Fruit fly (Drosophila melanogaster) whole organism, embryonic: ENCODE results near the gene CrzR.
A peak's percentile ranks its signal among the peaks of the same experiment; 100 is the strongest.

ENCODE experiments used
- Adf1 ChIP-seq: fragments of 200-800 bp; sonication (Bioruptor generic); IDR thresholded peaks from 2 replicates; pipeline ENCODE4 v1.3.6; 2022; ENCODE audit warnings: missing biosample characterization, missing genetic modification characterization
- CG10543 ChIP-seq: fragments of 200-800 bp; sonication (Bioruptor generic); optimal IDR thresholded peaks from 3 replicates; lab custom pipeline; 2017; ENCODE audit warnings: missing biosample characterization, mild to moderate bottlenecking, missing genetic modification characterization, moderate library complexity
- CG11696 ChIP-seq: fragments of 200-800 bp; sonication (Bioruptor generic); IDR thresholded peaks from 2 replicates; pipeline ENCODE4 v1.3.6; 2022; ENCODE audit warnings: missing biosample characterization, missing genetic modification characterization
- CG12769 ChIP-seq: fragments of 200-800 bp; sonication (Bioruptor generic); optimal IDR thresholded peaks from 2 replicates; lab custom pipeline; 2019; ENCODE audit warnings: missing biosample characterization, mild to moderate bottlenecking, missing genetic modification characterization, moderate library complexity
- CG15514 ChIP-seq: fragments of 200-800 bp; sonication (Bioruptor generic); optimal IDR thresholded peaks from 3 replicates; lab custom pipeline; 2017; ENCODE audit warnings: missing biosample characterization, missing genetic modification characterization, mild to moderate bottlenecking, moderate library complexity, missing genetic modification reagents
- CG15601 ChIP-seq: fragments of 200-800 bp; sonication (Bioruptor generic); optimal IDR thresholded peaks from 3 replicates; lab custom pipeline; 2019; ENCODE audit warnings: missing biosample characterization, mild to moderate bottlenecking, missing genetic modification characterization, moderate library complexity
- CG1603 ChIP-seq: fragments of 200-800 bp; sonication (Bioruptor generic); optimal IDR thresholded peaks from 2 replicates; lab custom pipeline; 2019; ENCODE audit warnings: missing biosample characterization, mild to moderate bottlenecking, missing genetic modification characterization, moderate library complexity
- CG17328 ChIP-seq: fragments of 200-800 bp; sonication (Bioruptor generic); IDR thresholded peaks from 2 replicates; pipeline ENCODE4 v1.3.6; 2022; ENCODE audit warnings: missing biosample characterization, missing genetic modification characterization
- CG17359 ChIP-seq: fragments of 200-800 bp; sonication (Bioruptor generic); optimal IDR thresholded peaks from 3 replicates; lab custom pipeline; 2018; ENCODE audit warnings: missing biosample characterization, mild to moderate bottlenecking, missing genetic modification characterization, moderate library complexity
- CG17568 ChIP-seq: fragments of 200-800 bp; sonication (Bioruptor generic); optimal IDR thresholded peaks from 2 replicates; lab custom pipeline; 2018; ENCODE audit warnings: missing biosample characterization, mild to moderate bottlenecking, missing genetic modification characterization, moderate library complexity
- CG2199 ChIP-seq: fragments of 200-800 bp; sonication (Bioruptor generic); IDR thresholded peaks from 3 replicates; pipeline ENCODE4 v1.3.6; 2022; ENCODE audit warnings: missing biosample characterization, missing genetic modification characterization
- CG32532 ChIP-seq: fragments of 200-800 bp; sonication (Bioruptor generic); IDR thresholded peaks from 2 replicates; pipeline ENCODE4 v1.3.6; 2022; ENCODE audit warnings: missing biosample characterization, missing genetic modification characterization
- CG34224 ChIP-seq: fragments of 200-800 bp; sonication (Bioruptor generic); IDR thresholded peaks from 3 replicates; pipeline ENCODE4 v1.3.6; 2022; ENCODE audit warnings: missing biosample characterization, missing genetic modification characterization; ENCODE audit not compliant: partially characterized antibody
- CG5180 ChIP-seq: fragments of 200-800 bp; sonication (Bioruptor generic); optimal IDR thresholded peaks from 3 replicates; lab custom pipeline; 2017; ENCODE audit warnings: missing biosample characterization, missing genetic modification characterization, mild to moderate bottlenecking, moderate library complexity, missing genetic modification reagents
- CG6175 ChIP-seq: fragments of 200-800 bp; sonication (Bioruptor generic); IDR thresholded peaks from 3 replicates; pipeline ENCODE4 v1.3.6; 2022; ENCODE audit warnings: missing biosample characterization, missing genetic modification characterization
- CG6854 ChIP-seq: fragments of 200-800 bp; sonication (Bioruptor generic); optimal IDR thresholded peaks from 3 replicates; lab custom pipeline; 2017; ENCODE audit warnings: missing biosample characterization, mild to moderate bottlenecking, missing genetic modification characterization
- CG7963 ChIP-seq: fragments of 200-800 bp; sonication (Bioruptor generic); IDR thresholded peaks from 3 replicates; pipeline ENCODE4 v1.3.6; 2022; ENCODE audit warnings: missing biosample characterization, missing genetic modification characterization; ENCODE audit not compliant: partially characterized antibody
- CG8281 ChIP-seq: fragments of 200-800 bp; sonication (Bioruptor generic); optimal IDR thresholded peaks from 2 replicates; lab custom pipeline; 2018; ENCODE audit warnings: missing biosample characterization, mild to moderate bottlenecking, missing genetic modification characterization, moderate library complexity
- CkIIα-i1 ChIP-seq: fragments of 200-800 bp; sonication (Bioruptor generic); IDR thresholded peaks from 2 replicates; pipeline ENCODE4 v1.3.6; 2022; ENCODE audit warnings: missing biosample characterization, missing genetic modification characterization
- Deaf1 ChIP-seq: fragments of 200-800 bp; optimal IDR thresholded peaks from 3 replicates; lab custom pipeline; 2019; ENCODE audit warnings: missing biosample characterization, mild to moderate bottlenecking, missing genetic modification characterization, moderate library complexity
- Fer2 ChIP-seq: fragments of 200-800 bp; sonication (Bioruptor generic); optimal IDR thresholded peaks from 2 replicates; lab custom pipeline; 2018; ENCODE audit warnings: missing biosample characterization, mild to moderate bottlenecking, missing genetic modification characterization, moderate library complexity
- HmgZ ChIP-seq: fragments of 200-800 bp; sonication (Bioruptor generic); optimal IDR thresholded peaks from 2 replicates; lab custom pipeline; 2018; ENCODE audit warnings: missing biosample characterization, mild to moderate bottlenecking, missing genetic modification characterization
- Hr78 ChIP-seq, 2 experiments: fragments of 200-800 bp in 1 of 2; fragments of >200 bp in 1 of 2; sonication (Bioruptor generic) in 1 of 2; optimal IDR thresholded peaks; 2 replicates each; lab custom pipeline; 2017 to 2019; ENCODE audit warnings: missing biosample characterization in 2 of 2, missing genetic modification characterization in 2 of 2, mild to moderate bottlenecking in 1 of 2, moderate library complexity in 1 of 2
- Med ChIP-seq: fragments of 200-800 bp; sonication (Bioruptor generic); peaks from one replicate; lab custom pipeline; 2016; ENCODE audit warnings: missing biosample characterization, missing genetic modification characterization, mild to moderate bottlenecking, inconsistent platforms, moderate library complexity
- Mes4 ChIP-seq: fragments of 200-800 bp; sonication (Bioruptor generic); optimal IDR thresholded peaks from 2 replicates; lab custom pipeline; 2016; ENCODE audit warnings: missing biosample characterization, missing genetic modification characterization
- Neu2 ChIP-seq: fragments of 200-800 bp; sonication (Bioruptor generic); optimal IDR thresholded peaks from 3 replicates; lab custom pipeline; 2016; ENCODE audit warnings: missing biosample characterization, missing genetic modification characterization, borderline replicate concordance
- Sox102F ChIP-seq: fragments of 200-800 bp; sonication (Bioruptor generic); optimal IDR thresholded peaks from 2 replicates; lab custom pipeline; 2018; ENCODE audit warnings: missing biosample characterization, mild to moderate bottlenecking, missing genetic modification characterization, moderate library complexity
- bbx ChIP-seq: fragments of 200-800 bp; sonication (Bioruptor generic); IDR thresholded peaks from 2 replicates; pipeline ENCODE4 v1.3.6; 2022; ENCODE audit warnings: missing biosample characterization, missing genetic modification characterization; ENCODE audit not compliant: partially characterized antibody
- cato ChIP-seq: fragments of 200-800 bp; sonication (Bioruptor generic); optimal IDR thresholded peaks from 2 replicates; lab custom pipeline; 2016; ENCODE audit warnings: missing biosample characterization, missing genetic modification characterization, borderline replicate concordance
- cg ChIP-seq: fragments of 200-800 bp; sonication (Bioruptor generic); optimal IDR thresholded peaks from 3 replicates; lab custom pipeline; 2019; ENCODE audit warnings: missing biosample characterization, mild to moderate bottlenecking, missing genetic modification characterization, moderate library complexity
- ci ChIP-seq: fragments of 200-800 bp; sonication (Bioruptor generic); IDR thresholded peaks from 3 replicates; pipeline ENCODE4 v1.3.6; 2022; ENCODE audit warnings: missing biosample characterization, missing genetic modification characterization
- crol ChIP-seq: fragments of 200-800 bp; sonication (Bioruptor generic); IDR thresholded peaks from 2 replicates; pipeline ENCODE4 v1.3.6; 2022; ENCODE audit warnings: missing biosample characterization, missing genetic modification characterization
- gce ChIP-seq: fragments of 200-800 bp; sonication (Bioruptor generic); IDR thresholded peaks from 3 replicates; pipeline ENCODE4 v1.3.6; 2022; ENCODE audit warnings: missing biosample characterization, missing genetic modification characterization
- gro ChIP-seq: fragments of 200-800 bp; sonication (Bioruptor generic); optimal IDR thresholded peaks from 2 replicates; lab custom pipeline; 2016; ENCODE audit warnings: missing biosample characterization, missing genetic modification characterization
- hkb ChIP-seq, 2 experiments: fragments of 200-800 bp in 1 of 2; fragments of >200 bp in 1 of 2; sonication (Bioruptor generic) in 1 of 2; IDR thresholded peaks in 1 of 2; optimal IDR thresholded peaks in 1 of 2; 2 replicates each; pipeline versions ENCODE4 v1.3.6 to Lab custom; 2017 to 2022; ENCODE audit warnings: missing biosample characterization in 1 of 2, missing genetic modification characterization in 1 of 2
- kni ChIP-seq: fragments of 200-800 bp; sonication (Bioruptor generic); optimal IDR thresholded peaks from 3 replicates; lab custom pipeline; 2017; ENCODE audit warnings: mild to moderate bottlenecking, missing biosample characterization, missing genetic modification reagents, missing genetic modification characterization
- mirr ChIP-seq: fragments of 200-800 bp; sonication (Bioruptor generic); optimal IDR thresholded peaks from 3 replicates; lab custom pipeline; 2018; ENCODE audit warnings: missing biosample characterization, mild to moderate bottlenecking, missing genetic modification characterization
- nau ChIP-seq: fragments of 200-800 bp; sonication (Bioruptor generic); optimal IDR thresholded peaks from 3 replicates; lab custom pipeline; 2017; ENCODE audit warnings: missing biosample characterization, mild to moderate bottlenecking, missing genetic modification characterization, missing genetic modification reagents
- nom ChIP-seq: fragments of 200-800 bp; sonication (Bioruptor generic); optimal IDR thresholded peaks from 2 replicates; lab custom pipeline; 2017; ENCODE audit warnings: missing biosample characterization, missing genetic modification characterization, mild to moderate bottlenecking, moderate library complexity, missing genetic modification reagents
- oc ChIP-seq: fragments of 200-800 bp; sonication (Bioruptor generic); optimal IDR thresholded peaks from 2 replicates; lab custom pipeline; 2018; ENCODE audit warnings: missing biosample characterization, mild to moderate bottlenecking, missing genetic modification characterization, moderate library complexity
- pros ChIP-seq: fragments of 200-800 bp; sonication (Bioruptor generic); optimal IDR thresholded peaks from 3 replicates; lab custom pipeline; 2019; ENCODE audit warnings: missing biosample characterization, mild to moderate bottlenecking, missing genetic modification characterization, moderate library complexity
- slbo ChIP-seq: fragments of 200-800 bp; sonication (Bioruptor generic); IDR thresholded peaks from 2 replicates; pipeline ENCODE4 v1.3.6; 2022; ENCODE audit warnings: missing biosample characterization, missing genetic modification characterization
- so ChIP-seq: fragments of 200-800 bp; sonication (Bioruptor generic); IDR thresholded peaks from 3 replicates; pipeline ENCODE4 v1.3.6; 2022; ENCODE audit warnings: missing biosample characterization, missing genetic modification characterization
- sug ChIP-seq: fragments of 200-800 bp; optimal IDR thresholded peaks from 2 replicates; lab custom pipeline; 2019; ENCODE audit warnings: missing biosample characterization, mild to moderate bottlenecking, missing genetic modification characterization, moderate library complexity
- tna ChIP-seq: fragments of 200-800 bp; sonication (Bioruptor generic); IDR thresholded peaks from 2 replicates; pipeline ENCODE4 v1.3.6; 2022; ENCODE audit warnings: missing biosample characterization, missing genetic modification characterization; ENCODE audit not compliant: partially characterized antibody
- tup ChIP-seq: fragments of 200-800 bp; sonication (Bioruptor generic); optimal IDR thresholded peaks from 2 replicates; lab custom pipeline; 2016; ENCODE audit warnings: missing biosample characterization, mild to moderate bottlenecking, missing genetic modification characterization, moderate library complexity
- zfh1 ChIP-seq: fragments of 200-800 bp; sonication (Bioruptor generic); IDR thresholded peaks from 3 replicates; pipeline ENCODE4 v1.3.6; 2022; ENCODE audit warnings: missing biosample characterization, missing genetic modification characterization

CrzR gene

dm6 chr3L:12391240-12391843 lies 40.0 kb upstream of the CrzR start, which contains the start of gene Ncc69:
Ncc69 (minus strand) TSS chr3L:12391444.
- TF ChIP-seq pros (peak; percentile 76), Med (GFP tag; lab: Kevin White, UChicago) (peak; percentile 83), hkb (optimal IDR thresholded peaks at IDR 0.05; lab: Kevin White, UChicago) (no peak), hkb (GFP tag; IDR thresholded peaks at IDR 0.05; lab: Robert Waterston, UW) (peak; percentile 63; the same call in 1 of the 2 replicates), mirr (GFP tag; lab: Kevin White, UChicago) (peak; percentile 37), nom (GFP tag; lab: Kevin White, UChicago) (peak; percentile 30), Deaf1 (tag; lab: Kevin White, UChicago) (peak; percentile 98), tup (GFP tag; lab: Kevin White, UChicago) (no peak), CG6854 (GFP tag; lab: Kevin White, UChicago) (peak; percentile 16), zfh1 (GFP tag; lab: Robert Waterston, UW) (0 out of 3 replicates have a peak, but pooled peaks have one; percentile 24), sug (tag; lab: Kevin White, UChicago) (peak; percentile 36), CG12769 (tag; lab: Kevin White, UChicago) (peak; percentile 83), CG5180 (peak; percentile 75), CG10543 (GFP tag; lab: Kevin White, UChicago) (peak; percentile 54), Hr78 (GFP tag; optimal IDR thresholded peaks at IDR 0.05; lab: Kevin White, UChicago) (peak in 1 of 2 experiments; percentile 8), CG15514 (GFP tag; lab: Kevin White, UChicago) (peak; percentile 28), CG2199 (GFP tag; lab: Robert Waterston, UW) (peak; percentile 69; the same call in 2 of the 3 replicates), oc (tag; lab: Kevin White, UChicago) (no peak), nau (GFP tag; lab: Kevin White, UChicago) (peak; percentile 4), CG17359 (tag; lab: Kevin White, UChicago) (no peak), bbx (GFP tag; lab: Robert Waterston, UW) (peak; percentile 54; the same call in 1 of the 2 replicates), CG15601 (tag; lab: Kevin White, UChicago) (peak; percentile 12), so (GFP tag; lab: Robert Waterston, UW) (0 out of 3 replicates have a peak, but pooled peaks have one; percentile 47), CG17328 (peak; percentile 35), Fer2 (tag; lab: Kevin White, UChicago) (no peak), ci (GFP tag; lab: Robert Waterston, UW) (peak; percentile 42; the same call in 2 of the 3 replicates), CG6175 (GFP tag; lab: Robert Waterston, UW) (peak; percentile 25; the same call in 1 of the 3 replicates), CkIIα-i1 (GFP tag; lab: Robert Waterston, UW) (no peak), gce (no peak), CG7963 (0 out of 3 replicates have a peak, but pooled peaks have one; percentile 44), Adf1 (no peak), crol (GFP tag; lab: Robert Waterston, UW) (no peak), CG11696 (GFP tag; lab: Robert Waterston, UW) (no peak), HmgZ (tag; lab: Kevin White, UChicago) (peak; percentile 23), CG34224 (GFP tag; lab: Robert Waterston, UW) (peak; percentile 18; the same call in 1 of the 3 replicates), CG8281 (tag; lab: Kevin White, UChicago) (no peak), CG32532 (GFP tag; lab: Robert Waterston, UW) (0 out of 2 replicates have a peak, but pooled peaks have one; percentile 17), CG17568 (peak; percentile 20), CG1603 (tag; lab: Kevin White, UChicago) (peak; percentile 6), slbo (peak; percentile 20; the same call in 1 of the 2 replicates), kni (GFP tag; lab: Kevin White, UChicago) (peak; percentile 43), gro (peak; percentile 7), cato (GFP tag; lab: Kevin White, UChicago) (no peak), Mes4 (peak; percentile 12), cg (GFP tag; lab: Kevin White, UChicago) (peak; percentile 82), tna (GFP tag; lab: Robert Waterston, UW) (no peak), Sox102F (no peak), Neu2 (GFP tag; lab: Kevin White, UChicago) (no peak)
